Worm (Caenorhabditis elegans) whole organism, midembryonic: ENCODE data around the gene K04F1.9.

Experiments
- cog-1 ChIP-seq: sonication (generic microtip); optimal IDR thresholded peaks from 2 replicates; lab custom pipeline; 2016; ENCODE audit warnings: missing genetic modification characterization, missing compliant biosample characterization
- flt-1 ChIP-seq: fragments of 200-800 bp; sonication (Bioruptor generic); IDR thresholded peaks from 2 replicates; pipeline ENCODE4 v1.3.6; 2022; ENCODE audit warnings: missing genetic modification characterization, missing compliant biosample characterization
- klf-2 ChIP-seq: fragments of 200-800 bp; sonication (Bioruptor generic); conservative IDR thresholded peaks from 2 replicates; pipeline ENCODE4 v1.3.6; 2022; ENCODE audit warnings: missing genetic modification reagents, missing genetic modification characterization, missing compliant biosample characterization
- ref-1 ChIP-seq: fragments of 200-800 bp; sonication (Bioruptor generic); conservative IDR thresholded peaks from 2 replicates; pipeline ENCODE4 v1.3.6; 2022; ENCODE audit warnings: missing genetic modification reagents, missing genetic modification characterization, missing compliant biosample characterization

ce11 chrV:1685328-1685727, 20.3 kb downstream of the K04F1.9 start, which contains the start of gene srh-5:
- TF ChIP-seq flt-1 (GFP tag; lab: Robert Waterston, UW) = no peak
- no peak for TF ChIP-seq klf-2
- no peak for TF ChIP-seq ref-1 (GFP tag; lab: Robert Waterston, UW)
- TF ChIP-seq cog-1 = no peak
